Worm (Caenorhabditis elegans) whole organism, young adult: ENCODE results near the gene F49C5.3.

ENCODE experiments used
- B0019.2 ChIP-seq: fragments of 200-800 bp; sonication (Bioruptor generic); conservative IDR thresholded peaks from 2 replicates; pipeline ENCODE4 v1.3.6; 2022; ENCODE audit warnings: missing genetic modification reagents, missing genetic modification characterization, missing compliant biosample characterization
- B0035.1 ChIP-seq: sonication (generic microtip); optimal IDR thresholded peaks from 2 replicates; lab custom pipeline; 2016; ENCODE audit warnings: missing genetic modification characterization, mild to moderate bottlenecking, missing compliant biosample characterization, missing genotype, missing genetic modification reagents
- B0336.3 ChIP-seq: fragments of 200-800 bp; sonication (Bioruptor generic); IDR thresholded peaks from 2 replicates; pipeline ENCODE4 v1.3.6; 2022; ENCODE audit warnings: missing genetic modification characterization, missing compliant biosample characterization
- F33H1.4 ChIP-seq: fragments of 200-800 bp; sonication (Bioruptor generic); IDR thresholded peaks from 2 replicates; pipeline ENCODE4 v1.3.6; 2022; ENCODE audit warnings: missing genetic modification reagents, missing genetic modification characterization, missing compliant biosample characterization
- F37B4.10 ChIP-seq: fragments of 200-800 bp; sonication (Bioruptor generic); IDR thresholded peaks from 2 replicates; pipeline ENCODE4 v1.3.6; 2022; ENCODE audit warnings: missing genetic modification characterization, missing compliant biosample characterization
- K12H6.12 ChIP-seq: fragments of 200-800 bp; sonication (Bioruptor generic); optimal IDR thresholded peaks from 2 replicates; lab custom pipeline; 2018; ENCODE audit warnings: mild to moderate bottlenecking, missing genetic modification characterization, missing compliant biosample characterization
- T26A5.8 ChIP-seq: sonication (generic microtip); optimal IDR thresholded peaks from 2 replicates; lab custom pipeline; 2016; ENCODE audit warnings: missing genetic modification characterization, missing compliant biosample characterization
- Y53G8AR.9 ChIP-seq: fragments of 200-800 bp; sonication (Bioruptor generic); conservative IDR thresholded peaks from 2 replicates; pipeline ENCODE4 v1.3.6; 2022; ENCODE audit warnings: missing genetic modification reagents, missing genetic modification characterization, missing compliant biosample characterization
- Y56A3A.18 ChIP-seq: fragments of 200-800 bp; sonication (Bioruptor generic); IDR thresholded peaks from 2 replicates; pipeline ENCODE4 v1.3.6; 2022; ENCODE audit warnings: missing genetic modification reagents, missing genetic modification characterization, missing compliant biosample characterization
- Y79H2A.3 ChIP-seq: fragments of 200-800 bp; sonication (Bioruptor generic); conservative IDR thresholded peaks from 2 replicates; pipeline ENCODE4 v1.3.6; 2022; ENCODE audit warnings: missing genetic modification reagents, missing genetic modification characterization, missing compliant biosample characterization
- Y95B8A.8 ChIP-seq: fragments of 200-800 bp; sonication (Bioruptor generic); IDR thresholded peaks from 2 replicates; pipeline ENCODE4 v1.3.6; 2022; ENCODE audit warnings: missing genetic modification reagents, missing genetic modification characterization, missing compliant biosample characterization
- akir-1 ChIP-seq: fragments of 200-800 bp; sonication (Bioruptor generic); optimal IDR thresholded peaks from 2 replicates; lab custom pipeline; 2018; ENCODE audit warnings: mild to moderate bottlenecking, missing genetic modification characterization, moderate library complexity, missing compliant biosample characterization
- athp-1 ChIP-seq: sonication (generic microtip); optimal IDR thresholded peaks from 2 replicates; lab custom pipeline; 2017; ENCODE audit warnings: mild to moderate bottlenecking, missing genetic modification characterization, missing compliant biosample characterization
- bed-2 ChIP-seq: fragments of 200-800 bp; sonication (Bioruptor generic); IDR thresholded peaks from 2 replicates; pipeline ENCODE4 v1.3.6; 2022; ENCODE audit warnings: missing genetic modification reagents, missing genetic modification characterization, missing compliant biosample characterization
- ceh-27 ChIP-seq: fragments of 200-800 bp; sonication (Bioruptor generic); optimal IDR thresholded peaks from 2 replicates; lab custom pipeline; 2018; ENCODE audit warnings: mild to moderate bottlenecking, missing genetic modification characterization, moderate library complexity, missing compliant biosample characterization
- ceh-91 ChIP-seq: fragments of 200-800 bp; sonication (Bioruptor generic); IDR thresholded peaks from 2 replicates; pipeline ENCODE4 v1.3.6; 2022; ENCODE audit warnings: missing genetic modification reagents, missing genetic modification characterization, missing compliant biosample characterization
- chd-7 ChIP-seq: sonication (generic microtip); optimal IDR thresholded peaks from 2 replicates; lab custom pipeline; 2016; ENCODE audit warnings: mild to moderate bottlenecking, missing genetic modification characterization, moderate library complexity, missing compliant biosample characterization
- dox-1 ChIP-seq: fragments of 200-800 bp; sonication (Bioruptor generic); IDR thresholded peaks from 2 replicates; pipeline ENCODE4 v1.3.6; 2022; ENCODE audit warnings: missing genetic modification reagents, missing genetic modification characterization, missing compliant biosample characterization
- egl-18 ChIP-seq: fragments of 200-800 bp; sonication (Bioruptor generic); IDR thresholded peaks from 2 replicates; pipeline ENCODE4 v1.3.6; 2022; ENCODE audit warnings: missing genetic modification reagents, missing genetic modification characterization, missing compliant biosample characterization
- egrh-3 ChIP-seq: fragments of 200-800 bp; sonication (Bioruptor generic); IDR thresholded peaks from 2 replicates; pipeline ENCODE4 v1.3.6; 2022; ENCODE audit warnings: missing genetic modification reagents, missing genetic modification characterization, missing compliant biosample characterization
- ekl-4 ChIP-seq: fragments of 200-800 bp; sonication (Bioruptor generic); IDR thresholded peaks from 2 replicates; pipeline ENCODE4 v1.3.6; 2022; ENCODE audit warnings: missing genetic modification reagents, missing genetic modification characterization, missing compliant biosample characterization
- hmg-20 ChIP-seq: fragments of 200-800 bp; sonication (Bioruptor generic); IDR thresholded peaks from 2 replicates; pipeline ENCODE4 v1.3.6; 2022; ENCODE audit warnings: missing genetic modification reagents, missing genetic modification characterization, missing compliant biosample characterization
- hrde-1 ChIP-seq: sonication (generic microtip); optimal IDR thresholded peaks from 2 replicates; lab custom pipeline; 2016; ENCODE audit warnings: missing genetic modification characterization, mild to moderate bottlenecking, missing compliant biosample characterization, moderate library complexity, missing genotype, missing genetic modification reagents, borderline replicate concordance
- hsf-1 ChIP-seq: fragments of 200-800 bp; sonication (Bioruptor generic); IDR thresholded peaks from 2 replicates; pipeline ENCODE4 v1.3.6; 2022; ENCODE audit warnings: missing genetic modification reagents, missing genetic modification characterization, missing compliant biosample characterization
- lin-54 ChIP-seq: fragments of 200-800 bp; sonication (Bioruptor generic); optimal IDR thresholded peaks from 2 replicates; lab custom pipeline; 2018; ENCODE audit warnings: mild to moderate bottlenecking, missing genetic modification characterization, missing compliant biosample characterization
- madf-6 ChIP-seq: fragments of 200-800 bp; sonication (Bioruptor generic); IDR thresholded peaks from 2 replicates; pipeline ENCODE4 v1.3.6; 2022; ENCODE audit warnings: missing genetic modification reagents, missing genetic modification characterization, missing compliant biosample characterization
- madf-8 ChIP-seq: fragments of 200-800 bp; sonication (Bioruptor generic); conservative IDR thresholded peaks from 2 replicates; pipeline ENCODE4 v1.3.6; 2022; ENCODE audit warnings: missing genetic modification reagents, missing genetic modification characterization, missing compliant biosample characterization
- mxl-1 ChIP-seq: sonication (generic microtip); optimal IDR thresholded peaks from 2 replicates; lab custom pipeline; 2016; ENCODE audit warnings: missing genetic modification characterization, missing compliant biosample characterization
- nhr-120 ChIP-seq: fragments of 200-800 bp; sonication (Bioruptor generic); IDR thresholded peaks from 2 replicates; pipeline ENCODE4 v1.3.6; 2022; ENCODE audit warnings: missing genetic modification characterization, missing compliant biosample characterization
- nhr-179 ChIP-seq: sonication (generic microtip); optimal IDR thresholded peaks from 2 replicates; lab custom pipeline; 2016; ENCODE audit warnings: mild to moderate bottlenecking, missing genetic modification characterization, missing compliant biosample characterization
- nhr-80 ChIP-seq: sonication (generic microtip); optimal IDR thresholded peaks from 2 replicates; lab custom pipeline; 2016; ENCODE audit warnings: missing genetic modification characterization, missing compliant biosample characterization
- rpc-1 ChIP-seq, 2 experiments: fragments of 150-350 bp in 1 of 2; sonication (generic microtip) in 1 of 2; optimal IDR thresholded peaks; 2 replicates each; lab custom pipeline; 2014 to 2018; ENCODE audit warnings: missing biosample characterization in 1 of 2, missing genetic modification characterization in 1 of 2, missing genetic modification reagents in 1 of 2, missing genotype in 1 of 2
- snpc-1.3 ChIP-seq: sonication (generic microtip); optimal IDR thresholded peaks from 2 replicates; lab custom pipeline; 2017; ENCODE audit warnings: missing genetic modification characterization, mild to moderate bottlenecking, missing compliant biosample characterization, antibody characterized with exemption, moderate library complexity, missing genotype, missing genetic modification reagents; ENCODE audit not compliant: insufficient read depth
- snpc-4 ChIP-seq, 5 experiments: fragments of 150-350 bp in 1 of 5; sonication (generic microtip) in 4 of 5; optimal IDR thresholded peaks; 2 replicates each; lab custom pipeline; 2014 to 2018; ENCODE audit warnings: missing genetic modification characterization in 5 of 5, missing biosample characterization in 3 of 5, antibody characterized with exemption in 2 of 5, mild to moderate bottlenecking in 2 of 5, missing compliant biosample characterization in 2 of 5, missing genotype in 2 of 5, moderate library complexity in 2 of 5, missing genetic modification reagents in 1 of 5
- tbp1 ChIP-seq: fragments of 200-800 bp; sonication (Bioruptor generic); optimal IDR thresholded peaks from 2 replicates; lab custom pipeline; 2018; ENCODE audit warnings: mild to moderate bottlenecking, missing genetic modification characterization, missing compliant biosample characterization
- xnd-1 ChIP-seq: sonication (generic microtip); optimal IDR thresholded peaks from 2 replicates; lab custom pipeline; 2016; ENCODE audit warnings: missing genotype, missing genetic modification reagents, missing genetic modification characterization, missing compliant biosample characterization
- zfh-2 ChIP-seq: fragments of 200-800 bp; sonication (Bioruptor generic); conservative IDR thresholded peaks from 2 replicates; pipeline ENCODE4 v1.3.6; 2022; ENCODE audit warnings: missing genetic modification reagents, missing genetic modification characterization, missing compliant biosample characterization
- zim-3 ChIP-seq: sonication (generic microtip); optimal IDR thresholded peaks from 2 replicates; lab custom pipeline; 2017; ENCODE audit warnings: mild to moderate bottlenecking, missing genetic modification characterization, moderate library complexity, missing compliant biosample characterization
- ztf-6 ChIP-seq: fragments of 200-800 bp; sonication (Bioruptor generic); IDR thresholded peaks from 2 replicates; pipeline ENCODE4 v1.3.6; 2022; ENCODE audit warnings: missing genetic modification reagents, missing genetic modification characterization, missing compliant biosample characterization

The F49C5.3 gene

DNA sequence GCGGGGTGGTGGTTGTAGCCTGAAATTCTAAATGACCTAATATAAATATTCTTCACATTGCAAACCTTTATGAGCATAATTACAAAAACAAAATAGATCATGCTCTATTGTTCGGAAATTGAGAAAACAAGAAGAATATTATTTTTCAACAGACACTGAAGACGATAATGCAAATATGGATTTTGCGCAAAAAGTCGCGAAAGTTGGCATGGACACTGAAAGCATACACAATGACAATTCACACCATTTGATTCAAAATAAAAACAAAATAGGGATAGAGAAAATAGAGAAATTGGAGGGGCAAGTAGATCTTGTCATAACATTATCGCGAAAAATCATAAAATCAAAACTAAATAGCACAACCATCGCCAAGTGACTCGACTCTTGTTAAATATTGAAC is 36.5 kb downstream of the F49C5.3 start, which contains the start of gene Y38E10A.35:
Gene Y38E10A.35, minus strand, starts transcription at position 101 of the 400 bp plus-strand sequence.
- no peak for TF ChIP-seq hrde-1 (tag; lab: Kevin White, UChicago)
- no peak for TF ChIP-seq snpc-4 (GFP tag; optimal IDR thresholded peaks at IDR 0.05; lab: Kevin White, UChicago)
- TF ChIP-seq snpc-4 (tag; optimal IDR thresholded peaks at IDR 0.05; lab: Kevin White, UChicago), result no peak
- TF ChIP-seq nhr-120 (GFP tag; lab: Robert Waterston, UW), result no peak
- TF ChIP-seq dox-1 (GFP tag; lab: Robert Waterston, UW), result no peak
- no peak for TF ChIP-seq B0336.3
- TF ChIP-seq Y95B8A.8 (GFP tag; lab: Robert Waterston, UW), result no peak
- TF ChIP-seq bed-2 (GFP tag; lab: Robert Waterston, UW), result no peak
- no peak for TF ChIP-seq ceh-27 (GFP tag; lab: Kevin White, UChicago)
- no peak for TF ChIP-seq xnd-1
- TF ChIP-seq, all 124 proteins: peak for 0

DNA sequence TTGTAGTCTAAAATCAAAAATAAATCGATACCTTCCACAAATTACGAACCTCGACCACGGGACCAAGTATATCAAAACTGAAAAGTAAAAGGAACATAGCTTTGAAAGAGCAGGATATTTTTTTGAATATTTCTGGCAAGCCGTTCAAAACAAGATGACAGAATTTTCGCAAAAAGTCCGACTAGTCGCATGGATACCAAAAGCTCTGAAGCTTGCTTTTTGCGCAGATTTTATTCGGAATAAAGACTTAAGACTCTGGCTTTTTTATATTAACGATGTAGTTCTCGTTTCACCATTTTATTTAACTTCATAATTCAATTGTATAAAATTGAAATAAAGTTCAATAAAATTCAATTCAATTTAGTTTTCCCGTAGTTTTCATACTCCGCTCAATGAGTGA is 37.2 kb downstream of the F49C5.3 start, which contains the start of gene Y38E10A.2:
Gene Y38E10A.2, minus strand, starts transcription at position 101 of the 400 bp plus-strand sequence.
- TF ChIP-seq snpc-1.3 (no peak), K12H6.12 (no peak), mxl-1 (tag; lab: Kevin White, UChicago) (no peak), hsf-1 (GFP tag; lab: Robert Waterston, UW) (no peak), F33H1.4 (GFP tag; lab: Robert Waterston, UW) (no peak), hmg-20 (GFP tag; lab: Robert Waterston, UW) (no peak), athp-1 (tag; lab: Kevin White, UChicago) (no peak), Y56A3A.18 (GFP tag; lab: Robert Waterston, UW) (no peak)

DNA sequence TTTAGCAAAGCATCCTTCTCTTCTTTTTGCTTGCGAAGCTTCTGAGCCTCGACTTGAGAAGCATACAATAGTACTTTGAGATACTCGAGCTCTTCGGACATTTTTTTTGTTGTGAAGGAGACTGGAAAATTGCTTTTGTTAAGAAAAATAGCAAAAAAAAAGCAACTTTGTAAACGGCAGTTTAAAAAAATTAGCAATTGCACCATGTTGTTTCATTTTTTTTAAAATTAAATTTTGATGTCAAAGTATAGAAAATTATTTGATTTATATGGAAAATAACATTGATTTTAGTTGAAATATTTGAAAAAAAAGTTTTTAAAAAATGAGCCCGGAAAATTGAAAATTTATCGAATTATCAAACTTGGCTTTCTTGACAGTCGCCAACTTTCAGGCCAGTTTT is 38.4 kb downstream of the F49C5.3 start, which contains the start of gene Y38E10A.3:
Gene Y38E10A.3, minus strand, starts transcription at position 101 of the 400 bp plus-strand sequence.
- TF ChIP-seq rpc-1 (optimal IDR thresholded peaks at IDR 0.05; lab: Kevin White, UChicago), result no peak
- TF ChIP-seq rpc-1 (tag; optimal IDR thresholded peaks at IDR 0.05; lab: Kevin White, UChicago), result no peak
- TF ChIP-seq Y53G8AR.9 (GFP tag; lab: Robert Waterston, UW), result no peak
- no peak for TF ChIP-seq K12H6.12
- no peak for TF ChIP-seq F37B4.10 (GFP tag; lab: Robert Waterston, UW)
- no peak for TF ChIP-seq Y95B8A.8 (GFP tag; lab: Robert Waterston, UW)
- no peak for TF ChIP-seq T26A5.8 (tag; lab: Kevin White, UChicago)
- TF ChIP-seq madf-8 (GFP tag; lab: Robert Waterston, UW), result no peak
- TF ChIP-seq zfh-2, result no peak
- TF ChIP-seq zim-3 (tag; lab: Kevin White, UChicago), result no peak
- TF ChIP-seq mxl-1 (tag; lab: Kevin White, UChicago), result no peak
- no peak for TF ChIP-seq akir-1 (GFP tag; lab: Kevin White, UChicago)
- TF ChIP-seq madf-6 (GFP tag; lab: Robert Waterston, UW), result no peak

DNA sequence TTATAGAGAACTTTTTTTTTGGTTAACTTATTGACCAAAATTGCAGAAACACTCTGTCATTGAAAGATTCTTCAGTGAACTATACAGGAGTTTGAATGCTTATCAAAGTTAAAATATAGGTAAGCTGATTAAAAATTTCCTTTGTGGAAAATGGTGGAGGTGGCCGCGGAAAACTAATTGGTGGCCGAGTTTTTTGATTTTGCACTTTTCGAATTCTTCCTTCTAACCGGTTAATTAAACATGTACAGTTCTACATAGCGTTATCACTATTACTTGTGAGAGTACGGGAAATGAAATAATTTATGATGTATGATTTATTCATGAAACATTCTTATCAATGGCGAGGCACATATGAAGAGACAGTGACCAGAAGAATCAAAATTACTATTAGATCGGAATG is 41.5 kb downstream of the F49C5.3 start, which contains the start of gene clec-8:
Gene clec-8, minus strand, starts transcription at position 308 of the 400 bp plus-strand sequence.
- TF ChIP-seq egrh-3 (GFP tag; lab: Robert Waterston, UW) (no peak), lin-54 (GFP tag; lab: Kevin White, UChicago) (no peak), ztf-6 (GFP tag; lab: Robert Waterston, UW) (no peak), nhr-80 (peak; percentile 85), chd-7 (no peak), B0019.2 (GFP tag; lab: Robert Waterston, UW) (no peak), ceh-91 (GFP tag; lab: Robert Waterston, UW) (no peak), Y79H2A.3 (GFP tag; lab: Robert Waterston, UW) (no peak), snpc-4 (GFP tag; optimal IDR thresholded peaks at IDR 0.05; lab: Kevin White, UChicago) (no peak), snpc-4 (tag; optimal IDR thresholded peaks at IDR 0.05; lab: Kevin White, UChicago) (no peak), nhr-179 (tag; lab: Kevin White, UChicago) (no peak), B0035.1 (tag; lab: Kevin White, UChicago) (no peak), zfh-2 (no peak), tbp1 (GFP tag; lab: Kevin White, UChicago) (no peak), ekl-4 (GFP tag; lab: Robert Waterston, UW) (no peak), dox-1 (GFP tag; lab: Robert Waterston, UW) (0 out of 2 replicates have a peak, but pooled peaks have one; percentile 12), egl-18 (GFP tag; lab: Robert Waterston, UW) (no peak)
